Fruit fly (Drosophila melanogaster) S2 (cell line): ENCODE data around the gene CG12998.

Source experiments
- CG8478 ChIP-seq: fragments of >200 bp; optimal IDR thresholded peaks from 2 replicates; lab custom pipeline; 2018
- CTCF ChIP-seq, 2 experiments: fragments of >200 bp; optimal IDR thresholded peaks; 2 replicates each; lab custom pipeline; 2018

The CG12998 gene

DNA sequence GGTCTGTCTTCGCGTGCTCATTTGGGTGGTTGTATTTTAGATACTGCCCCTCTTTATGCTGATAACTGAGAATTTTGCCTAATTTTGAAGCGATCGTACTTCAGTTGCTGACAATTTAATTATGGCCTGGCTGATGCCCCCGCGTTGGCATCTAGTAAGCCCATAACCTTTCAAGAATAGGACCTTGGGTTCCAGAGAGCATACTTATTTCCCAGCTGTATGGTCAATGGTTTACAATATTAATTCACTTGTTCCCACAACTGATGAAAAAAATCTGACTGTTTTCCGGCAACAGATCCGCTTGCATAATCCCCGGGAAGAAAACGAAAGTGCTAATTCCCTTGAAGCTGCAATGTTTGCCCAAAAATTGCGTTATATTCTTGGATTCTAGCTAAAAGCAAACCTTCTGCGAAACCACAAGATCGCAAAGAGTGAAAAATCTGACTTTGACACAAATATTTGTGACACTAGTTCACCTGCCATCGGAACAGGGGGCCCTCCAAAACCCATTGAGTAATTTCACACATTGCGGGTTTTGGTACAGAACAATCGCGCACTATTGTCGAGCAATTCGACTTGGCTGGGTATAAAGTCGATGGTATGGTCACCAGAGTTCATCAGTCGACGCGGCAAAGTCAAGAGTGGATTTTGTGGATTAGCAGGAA is 15.8 kb upstream of the CG12998 start, which contains the start of the genes TTLL1A and CG5070:
Gene TTLL1A (minus strand): TSS at position 101 of the 665 bp plus-strand sequence.
Gene CG5070 (plus strand): TSS at position 615 of the 665 bp plus-strand sequence.
- TF ChIP-seq CTCF (optimal IDR thresholded peaks at IDR 0.05; lab: Kevin White, UChicago) (no peak), CG8478 (no peak)

DNA sequence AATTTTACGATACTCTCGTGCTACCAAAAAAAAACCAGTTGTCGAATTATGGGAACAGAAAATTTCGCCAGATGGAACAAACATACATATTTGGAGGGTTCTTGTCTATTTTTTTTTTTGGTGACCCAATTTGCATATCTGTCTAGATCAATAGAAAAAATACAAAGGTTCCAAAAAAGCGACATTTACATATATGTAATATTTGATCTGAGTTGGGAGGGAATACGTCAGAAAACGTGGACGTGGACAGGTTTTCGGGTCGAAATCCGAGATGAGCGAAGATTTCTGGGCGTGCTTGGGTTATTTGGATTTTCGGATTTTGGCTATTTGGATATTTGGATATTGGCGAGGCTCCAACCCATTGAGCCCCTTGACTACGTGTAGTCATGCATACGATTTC is 13.4 kb upstream of the CG12998 start:
- TF ChIP-seq CG8478 (no peak), CTCF (optimal IDR thresholded peaks at IDR 0.05; lab: Kevin White, UChicago) (no peak)

DNA sequence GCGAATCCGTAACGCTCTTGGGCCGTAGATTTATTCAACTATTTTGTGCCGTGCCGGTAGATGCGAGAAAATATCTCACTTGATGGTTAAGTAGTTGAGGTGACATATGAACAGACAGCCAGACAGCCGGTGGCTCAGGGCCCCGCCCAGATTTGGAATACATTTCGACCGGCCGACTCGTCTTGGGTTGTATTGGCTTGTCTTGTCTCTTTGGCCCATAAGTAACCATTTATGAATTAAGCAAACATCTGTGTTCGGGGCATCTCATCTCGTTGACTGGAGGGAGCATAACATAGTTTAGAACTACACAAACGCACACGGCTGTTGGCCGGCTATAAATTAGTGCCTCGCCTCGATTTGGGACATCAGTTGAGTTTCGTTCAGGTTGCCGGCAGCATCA is 12.4 kb upstream of the CG12998 start, which contains the start of gene CG32564:
Gene CG32564 (plus strand): TSS at position 362 of the 400 bp plus-strand sequence.
- no peak for TF ChIP-seq CG8478
- TF ChIP-seq CTCF (optimal IDR thresholded peaks at IDR 0.05; lab: Kevin White, UChicago), result no peak

dm6 chrX:17207865-17208486 is 10.5 kb upstream of the CG12998 start, which contains the start of gene CG32563:
Gene CG32563, plus strand, starts transcription at chrX:17208436.
- TF ChIP-seq CTCF (optimal IDR thresholded peaks at IDR 0.05; lab: Kevin White, UChicago) (no peak), CG8478 (no peak)

dm6 chrX:17209897-17210296 is 8.6 kb upstream of the CG12998 start, which contains the start of gene CG12995:
Gene CG12995, minus strand, starts transcription at chrX:17209997.
- TF ChIP-seq CTCF (optimal IDR thresholded peaks at IDR 0.05; lab: Kevin White, UChicago) (no peak), CG8478 (no peak)

- TF ChIP-seq CTCF (optimal IDR thresholded peaks at IDR 0.05; lab: Kevin White, UChicago) (no peak), CG8478 (no peak)
Measured at dm6 chrX:17212007-17212406, 6.5 kb upstream of the CG12998 start, which contains the start of gene CG18258. Gene CG18258, plus strand, starts transcription at chrX:17212307.

DNA sequence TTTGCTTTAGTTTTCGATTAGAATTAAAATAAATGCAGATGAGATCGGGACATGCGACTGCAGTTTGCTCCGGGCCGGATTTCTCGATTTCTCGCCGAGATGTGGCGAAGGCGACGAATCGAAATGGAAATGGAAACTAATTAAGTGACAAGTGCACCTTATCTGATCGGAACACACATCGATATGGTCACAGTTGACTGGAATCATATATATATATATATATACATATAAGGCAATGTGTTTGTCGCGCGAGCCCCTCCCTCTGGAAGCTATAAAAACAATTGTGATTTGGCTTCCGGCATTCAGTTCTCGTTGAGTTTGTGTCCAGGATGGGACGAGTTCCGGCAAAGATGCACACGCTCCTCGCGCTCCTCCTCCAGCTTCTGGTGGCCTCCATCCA is 3.5 kb upstream of the CG12998 start, which contains the start of gene CG5162:
Gene CG5162 (plus strand): TSS at position 301 of the 400 bp plus-strand sequence.
- TF ChIP-seq CG8478, result no peak
- no peak for TF ChIP-seq CTCF (optimal IDR thresholded peaks at IDR 0.05; lab: Kevin White, UChicago)

DNA sequence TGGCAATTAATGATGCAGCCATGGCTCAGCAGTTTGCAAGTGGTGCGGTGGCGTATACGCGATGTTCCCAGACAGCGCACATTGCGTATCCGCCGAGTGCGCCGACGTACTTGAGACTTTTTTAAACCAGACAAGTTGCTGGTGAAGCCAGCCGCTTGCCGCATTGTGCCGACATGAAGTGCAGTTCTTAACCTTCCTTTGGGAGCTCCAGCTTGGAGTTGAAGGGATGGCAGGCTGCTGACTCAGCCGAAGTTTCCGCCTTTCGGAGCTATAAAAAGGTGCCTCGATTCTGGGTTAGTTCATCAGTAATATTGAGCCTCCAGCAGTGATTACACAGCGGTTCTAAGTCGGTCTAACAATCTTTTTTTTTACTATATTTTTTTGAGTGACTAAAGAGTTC is 2.7 kb downstream of the CG12998 start, which contains the start of gene CG5172:
Gene CG5172 (plus strand): TSS at position 301 of the 400 bp plus-strand sequence.
- TF ChIP-seq CTCF (optimal IDR thresholded peaks at IDR 0.05; lab: Kevin White, UChicago) (no peak), CG8478 (no peak)

DNA sequence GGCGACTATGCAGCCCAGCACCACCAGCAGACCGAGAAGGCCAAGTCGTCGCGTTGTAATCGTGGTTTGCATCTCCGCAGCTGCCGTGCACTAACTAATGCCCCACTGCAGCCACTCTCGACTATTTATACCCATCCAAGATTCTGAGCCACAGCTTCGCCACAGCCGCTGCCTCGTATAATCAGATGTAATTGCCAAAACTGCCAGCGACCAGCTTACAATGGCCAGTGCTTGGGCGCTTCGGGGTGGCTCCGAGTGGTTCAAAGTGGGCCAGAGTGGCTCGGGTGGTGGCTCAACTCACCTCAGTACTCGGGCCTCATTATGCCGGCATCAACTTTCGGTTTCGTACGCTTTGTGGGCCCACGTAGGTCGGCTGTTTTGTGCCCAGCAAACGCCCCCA is 5.2 kb downstream of the CG12998 start, which contains the start of gene CG34327:
Gene CG34327 (minus strand): TSS at position 101 of the 400 bp plus-strand sequence.
- TF ChIP-seq CG8478, result no peak
- no peak for TF ChIP-seq CTCF (optimal IDR thresholded peaks at IDR 0.05; lab: Kevin White, UChicago)

DNA sequence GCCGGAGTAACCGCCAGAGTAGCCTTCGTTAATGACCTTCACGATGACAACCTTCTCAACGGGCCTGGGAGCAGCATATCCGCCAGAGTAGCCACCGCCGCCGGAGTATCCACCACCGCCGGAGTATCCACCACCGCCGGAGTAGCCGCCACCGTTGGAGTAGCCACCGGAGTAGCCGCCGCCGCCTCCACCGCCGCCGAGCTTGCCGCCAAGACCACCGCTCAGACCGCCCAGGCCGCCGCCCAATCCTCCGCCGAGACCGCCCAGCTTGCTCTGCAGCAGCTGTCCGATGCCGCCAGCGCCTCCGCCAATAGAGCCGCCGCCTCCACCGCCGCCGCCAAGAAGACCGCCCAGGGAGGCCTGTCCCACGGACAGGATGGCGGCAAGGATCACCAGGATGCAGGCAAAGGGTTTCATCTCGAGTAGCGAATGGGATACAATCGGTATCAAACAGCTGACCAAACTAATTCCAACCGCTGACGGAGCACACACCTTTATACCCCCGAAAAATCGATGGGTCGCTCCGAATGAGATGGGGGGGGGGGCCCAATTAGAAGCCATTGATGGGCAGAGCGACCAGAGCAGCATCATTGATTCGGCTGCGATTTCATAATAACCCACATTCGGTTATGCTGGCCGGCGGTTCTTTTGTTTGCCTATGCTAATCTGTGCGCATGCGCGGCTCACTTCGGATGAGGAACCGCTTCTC is 7.7 kb downstream of the CG12998 start:
- TF ChIP-seq CTCF (optimal IDR thresholded peaks at IDR 0.05; lab: Kevin White, UChicago) (no peak), CG8478 (no peak)

- TF ChIP-seq CG8478 (no peak), CTCF (optimal IDR thresholded peaks at IDR 0.05; lab: Kevin White, UChicago) (no peak)
Measured at dm6 chrX:17226681-17227019, 8.2 kb downstream of the CG12998 start, which contains the start of gene CG10598. Gene CG10598, minus strand, starts transcription at chrX:17226867.

- no peak for TF ChIP-seq CG8478
- no peak for TF ChIP-seq CTCF (optimal IDR thresholded peaks at IDR 0.05; lab: Kevin White, UChicago)
Measured at dm6 chrX:17227462-17227861, 9.0 kb downstream of the CG12998 start.

- TF ChIP-seq CTCF (optimal IDR thresholded peaks at IDR 0.05; lab: Kevin White, UChicago) (peak; percentile 51 to 62), CG8478 (no peak)
Measured at dm6 chrX:17229475-17230169, 11.2 kb downstream of the CG12998 start.

- TF ChIP-seq CG8478 (no peak), CTCF (optimal IDR thresholded peaks at IDR 0.05; lab: Kevin White, UChicago) (no peak)
Measured at dm6 chrX:17230944-17231343, 12.5 kb downstream of the CG12998 start, which contains the start of gene CG10597. Gene CG10597, minus strand, starts transcription at chrX:17231044.

dm6 chrX:17232642-17233041 is 14.2 kb downstream of the CG12998 start, which contains the start of gene f:
Gene f, plus strand, starts transcription at chrX:17232942.
- TF ChIP-seq CG8478, result no peak
- TF ChIP-seq CTCF (optimal IDR thresholded peaks at IDR 0.05; lab: Kevin White, UChicago), result no peak
